Fruit fly (Drosophila melanogaster): ENCODE data around the gene PIG-P.

DNA sequence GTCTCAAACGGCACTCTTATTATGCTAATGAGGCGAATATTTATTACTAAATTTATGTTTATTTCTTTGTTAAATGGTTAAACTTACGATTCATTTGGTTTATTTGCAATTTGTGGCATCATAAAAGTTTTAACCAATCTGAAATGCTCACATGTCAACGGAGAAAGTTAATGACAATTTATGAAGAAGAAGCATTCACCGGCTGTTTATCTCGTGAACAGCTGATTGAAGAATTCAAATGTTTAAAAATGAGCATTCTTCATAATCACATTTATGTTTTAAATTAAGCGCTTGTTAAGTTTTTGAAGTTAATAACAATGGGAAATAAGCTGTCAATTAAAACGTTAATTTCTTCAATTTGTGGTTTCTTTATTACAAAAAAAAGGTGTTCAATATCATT lies at the start of gene PIG-P, which contains the start of gene Tcs6:
- TF ChIP-seq achi (GFP tag; optimal IDR thresholded peaks at IDR 0.05) (no peak), pdm3 (GFP tag; optimal IDR thresholded peaks at IDR 0.05) (no peak), vri (GFP tag; optimal IDR thresholded peaks at IDR 0.05) (no peak), dsx (GFP tag; optimal IDR thresholded peaks at IDR 0.05; ENCODE audit: poor library complexity, severe bottlenecking) (no peak), CG6276 (GFP tag; optimal IDR thresholded peaks at IDR 0.05) (no peak)
